Worm (Caenorhabditis elegans) whole organism, L1 larva: Measurements from ENCODE around the gene srbc-39.

Experiments
- C34B4.2 ChIP-seq: sonication (generic microtip); optimal IDR thresholded peaks from 2 replicates; lab custom pipeline; 2017; ENCODE audit warnings: mild to moderate bottlenecking, missing genetic modification characterization, missing compliant biosample characterization
- alr-1 ChIP-seq: fragments of 200-800 bp; sonication (Bioruptor generic); optimal IDR thresholded peaks from 2 replicates; lab custom pipeline; 2018; ENCODE audit warnings: borderline replicate concordance, mild to moderate bottlenecking, missing genetic modification characterization, missing compliant biosample characterization
- ama-1 ChIP-seq: fragments of 150-350 bp; optimal IDR thresholded peaks from 2 replicates; lab custom pipeline; 2014
- blmp-1 ChIP-seq: fragments of 150-350 bp; optimal IDR thresholded peaks from 2 replicates; lab custom pipeline; 2014; ENCODE audit warnings: missing biosample characterization, missing genetic modification characterization
- ceh-63 ChIP-seq: fragments of 200-800 bp; sonication (Bioruptor generic); optimal IDR thresholded peaks from 2 replicates; lab custom pipeline; 2018; ENCODE audit warnings: mild to moderate bottlenecking, missing genetic modification characterization, missing compliant biosample characterization
- ceh-8 ChIP-seq: fragments of 200-800 bp; sonication (Bioruptor generic); optimal IDR thresholded peaks from 2 replicates; lab custom pipeline; 2018; ENCODE audit warnings: mild to moderate bottlenecking, missing genetic modification characterization, moderate library complexity, missing compliant biosample characterization
- dpl-1 ChIP-seq, 3 experiments: fragments of 150-350 bp in 2 of 3; sonication (generic microtip) in 1 of 3; optimal IDR thresholded peaks; 2 replicates each; lab custom pipeline; 2014 to 2017; ENCODE audit warnings: missing biosample characterization in 3 of 3, missing genetic modification characterization in 3 of 3, missing genetic modification reagents in 3 of 3
- efl-1 ChIP-seq, 4 experiments: fragments of 150-350 bp; optimal IDR thresholded peaks in 3 of 4; peaks in 1 of 4; 1 replicate in 1 of 4; 2 replicates in 3 of 4; lab custom pipeline; 2014; ENCODE audit warnings: missing biosample characterization in 2 of 4, missing genetic modification characterization in 2 of 4, missing genetic modification reagents in 2 of 4
- efl-3 ChIP-seq: fragments of 200-800 bp; sonication (Bioruptor generic); optimal IDR thresholded peaks from 2 replicates; lab custom pipeline; 2018; ENCODE audit warnings: mild to moderate bottlenecking, missing genetic modification characterization, missing compliant biosample characterization
- egl-13 ChIP-seq: sonication (generic microtip); optimal IDR thresholded peaks from 2 replicates; lab custom pipeline; 2016; ENCODE audit warnings: missing genotype, missing genetic modification reagents, missing genetic modification characterization, missing compliant biosample characterization
- egl-27 ChIP-seq, 2 experiments: fragments of 150-350 bp in 1 of 2; sonication (generic microtip); optimal IDR thresholded peaks; 3 replicates each; lab custom pipeline; 2017 to 2018; ENCODE audit warnings: missing biosample characterization in 2 of 2, missing genetic modification characterization in 2 of 2, missing genetic modification reagents in 2 of 2
- elt-2 ChIP-seq: sonication (generic microtip); optimal IDR thresholded peaks from 2 replicates; lab custom pipeline; 2016; ENCODE audit warnings: missing genetic modification characterization, mild to moderate bottlenecking, inconsistent platforms, missing compliant biosample characterization, missing genetic modification reagents
- elt-3 ChIP-seq, 6 experiments: fragments of 150-350 bp in 1 of 6; sonication (generic microtip); optimal IDR thresholded peaks; 2 replicates each; lab custom pipeline; 2017 to 2018; ENCODE audit warnings: missing biosample characterization in 6 of 6, missing genetic modification characterization in 6 of 6, inconsistent platforms in 1 of 6
- fkh-8 ChIP-seq: sonication (generic microtip); optimal IDR thresholded peaks from 2 replicates; lab custom pipeline; 2016; ENCODE audit warnings: mild to moderate bottlenecking, missing genetic modification characterization, missing compliant biosample characterization
- grh-1 ChIP-seq: fragments of 200-800 bp; sonication (Bioruptor generic); IDR thresholded peaks from 2 replicates; pipeline ENCODE4 v1.3.6; 2022; ENCODE audit warnings: missing genetic modification reagents, missing genetic modification characterization, missing compliant biosample characterization
- hlh-17 ChIP-seq: fragments of 200-800 bp; sonication (Bioruptor generic); optimal IDR thresholded peaks from 2 replicates; lab custom pipeline; 2018; ENCODE audit warnings: missing genetic modification characterization, mild to moderate bottlenecking, missing compliant biosample characterization, moderate library complexity, borderline replicate concordance
- lin-14 ChIP-seq: fragments of 200-800 bp; sonication (Bioruptor generic); optimal IDR thresholded peaks from 2 replicates; lab custom pipeline; 2018; ENCODE audit warnings: mild to moderate bottlenecking, missing genetic modification characterization, moderate library complexity, missing compliant biosample characterization
- lin-15B ChIP-seq: fragments of 150-350 bp; sonication (generic microtip); optimal IDR thresholded peaks from 3 replicates; lab custom pipeline; 2014; ENCODE audit warnings: missing biosample characterization, missing genetic modification characterization
- mdl-1 ChIP-seq, 2 experiments: fragments of 150-350 bp; optimal IDR thresholded peaks; 2 replicates each; lab custom pipeline; 2014 to 2017; ENCODE audit warnings: missing biosample characterization in 2 of 2, missing genetic modification characterization in 2 of 2, inconsistent platforms in 1 of 2
- mef-2 ChIP-seq: fragments of 150-350 bp; optimal IDR thresholded peaks from 2 replicates; lab custom pipeline; 2014; ENCODE audit warnings: missing biosample characterization, missing genetic modification characterization
- mep-1 ChIP-seq: fragments of 150-350 bp; optimal IDR thresholded peaks from 2 replicates; lab custom pipeline; 2014; ENCODE audit warnings: missing biosample characterization, missing genetic modification characterization
- nhr-85 ChIP-seq: sonication (generic microtip); peaks from one replicate; lab custom pipeline; 2016; ENCODE audit warnings: missing genetic modification characterization, inconsistent platforms, missing compliant biosample characterization
- pqm-1 ChIP-seq: sonication (generic microtip); optimal IDR thresholded peaks from 3 replicates; lab custom pipeline; 2017; ENCODE audit warnings: missing biosample characterization, missing genetic modification characterization
- snpc-4 ChIP-seq: fragments of 150-350 bp; optimal IDR thresholded peaks from 2 replicates; lab custom pipeline; 2014; ENCODE audit warnings: missing biosample characterization, missing genetic modification characterization
- snu-23 ChIP-seq: sonication (generic microtip); optimal IDR thresholded peaks from 2 replicates; lab custom pipeline; 2016; ENCODE audit warnings: missing genetic modification characterization, missing compliant biosample characterization
- sox-4 ChIP-seq: sonication (generic microtip); optimal IDR thresholded peaks from 2 replicates; lab custom pipeline; 2016; ENCODE audit warnings: missing genetic modification characterization, missing compliant biosample characterization
- swsn-7 ChIP-seq: sonication (generic microtip); optimal IDR thresholded peaks from 2 replicates; lab custom pipeline; 2016; ENCODE audit warnings: missing genetic modification characterization, missing compliant biosample characterization
- unc-86 ChIP-seq: sonication (generic microtip); optimal IDR thresholded peaks from 2 replicates; lab custom pipeline; 2016; ENCODE audit warnings: missing genetic modification characterization, missing compliant biosample characterization
- unc-98 ChIP-seq: fragments of 200-800 bp; sonication (Bioruptor generic); IDR thresholded peaks from 2 replicates; pipeline ENCODE4 v1.3.6; 2022; ENCODE audit warnings: missing genetic modification characterization, missing compliant biosample characterization
- xbp-1 ChIP-seq: sonication (generic microtip); optimal IDR thresholded peaks from 2 replicates; lab custom pipeline; 2016; ENCODE audit warnings: missing genetic modification characterization, missing compliant biosample characterization

srbc-39 gene

ce11 chrV:671342-671741 lies 37.6 kb upstream of the srbc-39 start, which contains the start of gene sru-24:
Gene sru-24 (minus strand): TSS chrV:671442.
- TF ChIP-seq lin-14 (no peak), nhr-85 (tag; lab: Kevin White, UChicago) (peak; percentile 6)

ce11 chrV:674213-674612 lies 34.7 kb upstream of the srbc-39 start, which contains the start of gene sru-25:
Gene sru-25 (minus strand): TSS chrV:674313.
- TF ChIP-seq swsn-7 = no peak
- TF ChIP-seq ama-1 (lab: Kevin White, UChicago) = no peak
- TF ChIP-seq ceh-8 = no peak
- TF ChIP-seq blmp-1 (tag; lab: Kevin White, UChicago) = no peak
- TF ChIP-seq elt-3 (tag; optimal IDR thresholded peaks at IDR 0.05; lab: Kevin White, UChicago) = no peak
- no peak for TF ChIP-seq elt-2
- no peak for TF ChIP-seq ceh-63 (GFP tag; lab: Kevin White, UChicago)
- TF ChIP-seq egl-27 (tag; optimal IDR thresholded peaks at IDR 0.05; lab: Kevin White, UChicago) = no peak
- TF ChIP-seq dpl-1 (GFP tag; optimal IDR thresholded peaks at IDR 0.05; lab: Kevin White, UChicago) = no peak
- TF ChIP-seq C34B4.2 = no peak
- TF ChIP-seq alr-1 (tag; lab: Kevin White, UChicago) = no peak
- TF ChIP-seq snpc-4 (tag; lab: Kevin White, UChicago) = no peak
- no peak for TF ChIP-seq nhr-85 (tag; lab: Kevin White, UChicago)
- TF ChIP-seq egl-13 (tag; lab: Kevin White, UChicago) = no peak
- no peak for TF ChIP-seq hlh-17
- no peak for TF ChIP-seq mep-1 (tag; lab: Kevin White, UChicago)
- TF ChIP-seq efl-3 (GFP tag; lab: Kevin White, UChicago) = no peak
- TF ChIP-seq unc-98 (GFP tag; lab: Robert Waterston, UW) = no peak
- no peak for TF ChIP-seq pqm-1 (tag; lab: Kevin White, UChicago)

ce11 chrV:676090-676489 lies 32.8 kb upstream of the srbc-39 start:
- TF ChIP-seq mep-1 (tag; lab: Kevin White, UChicago) (no peak), snpc-4 (tag; lab: Kevin White, UChicago) (peak; percentile 27)

- peak; percentile 50 for TF ChIP-seq blmp-1 (tag; lab: Kevin White, UChicago)
- peak; percentile 23 for TF ChIP-seq nhr-85 (tag; lab: Kevin White, UChicago)
- no peak for TF ChIP-seq unc-86 (tag; lab: Kevin White, UChicago)
- TF ChIP-seq grh-1 (GFP tag; lab: Robert Waterston, UW) = no peak
These were observed 32.3 kb upstream of the srbc-39 start, which contains the start of the genes fbxa-72 and srx-21 for ce11 chrV:676550-677084. Gene fbxa-72 (minus strand): TSS chrV:676753. Gene srx-21 (plus strand): TSS chrV:677034.

ce11 chrV:679663-680062 lies 29.2 kb upstream of the srbc-39 start, which contains the start of gene srx-22:
Gene srx-22 (plus strand): TSS chrV:679963.
- TF ChIP-seq snu-23 (GFP tag; lab: Kevin White, UChicago) (no peak), egl-13 (tag; lab: Kevin White, UChicago) (no peak), mdl-1 (tag; optimal IDR thresholded peaks at IDR 0.05; lab: Kevin White, UChicago) (no peak), efl-1 (optimal IDR thresholded peaks at IDR 0.05; lab: Kevin White, UChicago) (no peak), efl-1 (GFP tag; optimal IDR thresholded peaks at IDR 0.05 in 1 of 2; lab: Kevin White, UChicago) (peak in 1 of 2 experiments; percentile 65)
- TF ChIP-seq, all 84 proteins: peak for 1

ce11 chrV:682031-682430 lies 26.9 kb upstream of the srbc-39 start, which contains the start of gene srx-23:
Gene srx-23 (plus strand): TSS chrV:682331.
- TF ChIP-seq lin-15B (tag; lab: Kevin White, UChicago) = no peak
- peak; percentile 56 for TF ChIP-seq sox-4 (tag; lab: Kevin White, UChicago)
- no peak for TF ChIP-seq snu-23 (GFP tag; lab: Kevin White, UChicago)
- peak; percentile 49 for TF ChIP-seq fkh-8 (tag; lab: Kevin White, UChicago)
- no peak for TF ChIP-seq mef-2 (tag; lab: Kevin White, UChicago)
- TF ChIP-seq xbp-1 (tag; lab: Kevin White, UChicago) = no peak
